Fruit fly (Drosophila melanogaster) whole organism, embryonic: ENCODE measurements around the gene RpL35.

Source experiments
- Asciz ChIP-seq: fragments of 200-800 bp; sonication (Bioruptor generic); optimal IDR thresholded peaks from 2 replicates; lab custom pipeline; 2017; ENCODE audit warnings: missing biosample characterization, mild to moderate bottlenecking, missing genetic modification characterization, missing genetic modification reagents
- Blimp-1 ChIP-seq: fragments of 200-800 bp; sonication (Bioruptor generic); optimal IDR thresholded peaks from 3 replicates; lab custom pipeline; 2018; ENCODE audit warnings: missing biosample characterization, missing genetic modification characterization, mild to moderate bottlenecking, moderate library complexity, missing genetic modification reagents
- CG11247 ChIP-seq: fragments of 200-800 bp; sonication (Bioruptor generic); IDR thresholded peaks from 2 replicates; pipeline ENCODE4 v1.3.6; 2022; ENCODE audit warnings: missing biosample characterization, missing genetic modification characterization
- CG12299 ChIP-seq: fragments of 200-800 bp; sonication (Bioruptor generic); optimal IDR thresholded peaks from 2 replicates; lab custom pipeline; 2018; ENCODE audit warnings: missing biosample characterization, mild to moderate bottlenecking, missing genetic modification characterization
- CG12391 ChIP-seq: fragments of 200-800 bp; sonication (Bioruptor generic); optimal IDR thresholded peaks from 3 replicates; lab custom pipeline; 2018; ENCODE audit warnings: missing biosample characterization, mild to moderate bottlenecking, missing genetic modification characterization, moderate library complexity
- CG13624 ChIP-seq: fragments of 200-800 bp; sonication (Bioruptor generic); optimal IDR thresholded peaks from 2 replicates; lab custom pipeline; 2016; ENCODE audit warnings: missing biosample characterization, missing genetic modification characterization
- CG14667 ChIP-seq: fragments of 200-800 bp; sonication (Bioruptor generic); IDR thresholded peaks from 2 replicates; pipeline ENCODE4 v1.3.6; 2022; ENCODE audit warnings: missing biosample characterization, missing genetic modification characterization
- CG17361 ChIP-seq: fragments of 200-800 bp; sonication (Bioruptor generic); IDR thresholded peaks from 3 replicates; pipeline ENCODE4 v1.3.6; 2022; ENCODE audit warnings: missing biosample characterization, missing genetic modification characterization
- CG31365 ChIP-seq: fragments of 200-800 bp; sonication (Bioruptor generic); optimal IDR thresholded peaks from 2 replicates; lab custom pipeline; 2018; ENCODE audit warnings: missing biosample characterization, mild to moderate bottlenecking, missing genetic modification characterization
- CG32772 ChIP-seq: fragments of 200-800 bp; sonication (Bioruptor generic); IDR thresholded peaks from 2 replicates; pipeline ENCODE4 v1.3.6; 2022; ENCODE audit warnings: missing biosample characterization, missing genetic modification characterization
- CG4328 ChIP-seq: fragments of 200-800 bp; sonication (Bioruptor generic); optimal IDR thresholded peaks from 3 replicates; lab custom pipeline; 2017; ENCODE audit warnings: missing biosample characterization, missing genetic modification reagents, missing genetic modification characterization
- CG43689 ChIP-seq: fragments of 200-800 bp; sonication (Bioruptor generic); IDR thresholded peaks from 2 replicates; pipeline ENCODE4 v1.3.6; 2022; ENCODE audit warnings: missing biosample characterization, missing genetic modification characterization
- CG4424 ChIP-seq: fragments of 200-800 bp; sonication (Bioruptor generic); optimal IDR thresholded peaks from 3 replicates; lab custom pipeline; 2016; ENCODE audit warnings: missing biosample characterization, missing genetic modification characterization
- CG4820 ChIP-seq: fragments of 200-800 bp; sonication (Bioruptor generic); optimal IDR thresholded peaks from 3 replicates; lab custom pipeline; 2016; ENCODE audit warnings: missing biosample characterization, missing genetic modification characterization
- CG4854 ChIP-seq: fragments of 200-800 bp; sonication (Bioruptor generic); optimal IDR thresholded peaks from 2 replicates; lab custom pipeline; 2016; ENCODE audit warnings: missing biosample characterization, missing genetic modification characterization, inconsistent platforms
- CG6175 ChIP-seq: fragments of 200-800 bp; sonication (Bioruptor generic); IDR thresholded peaks from 3 replicates; pipeline ENCODE4 v1.3.6; 2022; ENCODE audit warnings: missing biosample characterization, missing genetic modification characterization
- CG8281 ChIP-seq: fragments of 200-800 bp; sonication (Bioruptor generic); optimal IDR thresholded peaks from 2 replicates; lab custom pipeline; 2018; ENCODE audit warnings: missing biosample characterization, mild to moderate bottlenecking, missing genetic modification characterization, moderate library complexity
- CG9437 ChIP-seq: fragments of 200-800 bp; sonication (Bioruptor generic); optimal IDR thresholded peaks from 2 replicates; lab custom pipeline; 2018; ENCODE audit warnings: missing biosample characterization, mild to moderate bottlenecking, missing genetic modification characterization
- CG9876 ChIP-seq: fragments of 200-800 bp; sonication (Bioruptor generic); optimal IDR thresholded peaks from 2 replicates; lab custom pipeline; 2016; ENCODE audit warnings: missing biosample characterization, missing genetic modification characterization
- Doc2 ChIP-seq: fragments of 200-800 bp; sonication (Bioruptor generic); IDR thresholded peaks from 2 replicates; pipeline ENCODE4 v1.3.6; 2022; ENCODE audit warnings: missing biosample characterization, missing genetic modification characterization
- Dref ChIP-seq: fragments of 200-800 bp; sonication (Bioruptor generic); IDR thresholded peaks from 2 replicates; pipeline ENCODE4 v1.3.6; 2022; ENCODE audit warnings: missing biosample characterization, missing genetic modification characterization
- E2f2 ChIP-seq: fragments of 200-800 bp; sonication (Bioruptor generic); IDR thresholded peaks from 2 replicates; pipeline ENCODE4 v1.3.6; 2022; ENCODE audit warnings: missing biosample characterization, missing genetic modification characterization
- Hr39 ChIP-seq: fragments of >200 bp; optimal IDR thresholded peaks from 2 replicates; lab custom pipeline; 2017
- Lpt ChIP-seq: fragments of >200 bp; optimal IDR thresholded peaks from 2 replicates; lab custom pipeline; 2018; ENCODE audit warnings: missing biosample characterization, missing genetic modification characterization
- Mad ChIP-seq: fragments of 200-800 bp; sonication (Bioruptor generic); optimal IDR thresholded peaks from 2 replicates; lab custom pipeline; 2016; ENCODE audit warnings: missing biosample characterization, missing genetic modification characterization
- Rx ChIP-seq: fragments of 200-800 bp; sonication (Bioruptor generic); IDR thresholded peaks from 2 replicates; pipeline ENCODE4 v1.3.6; 2022; ENCODE audit warnings: missing biosample characterization, missing genetic modification characterization
- Sin3A ChIP-seq: fragments of >200 bp; optimal IDR thresholded peaks from 2 replicates; lab custom pipeline; 2018
- ap ChIP-seq: fragments of 200-800 bp; sonication (Bioruptor generic); IDR thresholded peaks from 2 replicates; pipeline ENCODE4 v1.3.6; 2022; ENCODE audit warnings: missing biosample characterization, missing genetic modification characterization
- ash1 ChIP-seq: fragments of 200-800 bp; sonication (Bioruptor generic); optimal IDR thresholded peaks from 2 replicates; lab custom pipeline; 2018; ENCODE audit warnings: missing biosample characterization, mild to moderate bottlenecking, missing genetic modification characterization
- bcd ChIP-seq: fragments of 200-800 bp; sonication (Bioruptor generic); optimal IDR thresholded peaks from 2 replicates; lab custom pipeline; 2017; ENCODE audit warnings: missing biosample characterization, mild to moderate bottlenecking, missing genetic modification characterization
- danr ChIP-seq: fragments of 200-800 bp; sonication (Bioruptor generic); IDR thresholded peaks from 2 replicates; pipeline ENCODE4 v1.3.6; 2022; ENCODE audit warnings: missing biosample characterization, missing genetic modification characterization
- fd64A ChIP-seq: fragments of 200-800 bp; sonication (Bioruptor generic); optimal IDR thresholded peaks from 3 replicates; lab custom pipeline; 2018; ENCODE audit warnings: missing biosample characterization, mild to moderate bottlenecking, missing genetic modification characterization
- her ChIP-seq: fragments of 200-800 bp; sonication (Bioruptor generic); optimal IDR thresholded peaks from 2 replicates; lab custom pipeline; 2016; ENCODE audit warnings: missing biosample characterization, missing genetic modification characterization
- hth ChIP-seq: fragments of >200 bp; optimal IDR thresholded peaks from 2 replicates; lab custom pipeline; 2017; ENCODE audit warnings: inconsistent platforms
- ken ChIP-seq: fragments of 200-800 bp; sonication (Bioruptor generic); IDR thresholded peaks from 3 replicates; pipeline ENCODE4 v1.3.6; 2022; ENCODE audit warnings: missing biosample characterization, missing genetic modification characterization
- luna ChIP-seq: fragments of 200-800 bp; sonication (Bioruptor generic); optimal IDR thresholded peaks from 2 replicates; lab custom pipeline; 2016; ENCODE audit warnings: missing biosample characterization, missing genetic modification characterization
- maf-S ChIP-seq: fragments of 200-800 bp; sonication (Bioruptor generic); optimal IDR thresholded peaks from 2 replicates; lab custom pipeline; 2016; ENCODE audit warnings: missing biosample characterization, missing genetic modification characterization
- mld ChIP-seq: fragments of 200-800 bp; sonication (Bioruptor generic); IDR thresholded peaks from 3 replicates; pipeline ENCODE4 v1.3.6; 2022; ENCODE audit warnings: missing biosample characterization, missing genetic modification characterization; ENCODE audit not compliant: partially characterized antibody
- nerfin-2 ChIP-seq: fragments of 200-800 bp; sonication (Bioruptor generic); IDR thresholded peaks from 2 replicates; pipeline ENCODE4 v1.3.6; 2022; ENCODE audit warnings: missing biosample characterization, missing genetic modification characterization; ENCODE audit not compliant: partially characterized antibody
- rib ChIP-seq: fragments of 200-800 bp; sonication (Bioruptor generic); IDR thresholded peaks from 2 replicates; pipeline ENCODE4 v1.3.6; 2022; ENCODE audit warnings: missing biosample characterization, missing genetic modification characterization
- seq ChIP-seq: fragments of 200-800 bp; sonication (Bioruptor generic); IDR thresholded peaks from 2 replicates; pipeline ENCODE4 v1.3.6; 2022; ENCODE audit warnings: missing biosample characterization, missing genetic modification characterization
- shn ChIP-seq: fragments of 200-800 bp; sonication (Bioruptor generic); optimal IDR thresholded peaks from 3 replicates; lab custom pipeline; 2016; ENCODE audit warnings: missing biosample characterization, missing genetic modification characterization
- sima ChIP-seq: fragments of 200-800 bp; sonication (Bioruptor generic); optimal IDR thresholded peaks from 2 replicates; lab custom pipeline; 2016; ENCODE audit warnings: missing biosample characterization, missing genetic modification characterization
- tap ChIP-seq: fragments of 200-800 bp; optimal IDR thresholded peaks from 3 replicates; lab custom pipeline; 2019; ENCODE audit warnings: missing biosample characterization, mild to moderate bottlenecking, missing genetic modification characterization, moderate library complexity
- tin ChIP-seq: fragments of 200-800 bp; sonication (Bioruptor generic); optimal IDR thresholded peaks from 3 replicates; lab custom pipeline; 2016; ENCODE audit warnings: missing biosample characterization, missing genetic modification characterization
- tx ChIP-seq: fragments of 200-800 bp; sonication (Bioruptor generic); optimal IDR thresholded peaks from 2 replicates; lab custom pipeline; 2016; ENCODE audit warnings: missing biosample characterization, missing genetic modification characterization
- vfl ChIP-seq: fragments of 200-800 bp; sonication (Bioruptor generic); optimal IDR thresholded peaks from 2 replicates; lab custom pipeline; 2016; ENCODE audit warnings: missing biosample characterization, missing genetic modification characterization
- vnd ChIP-seq: fragments of 200-800 bp; sonication (Bioruptor generic); IDR thresholded peaks from 3 replicates; pipeline ENCODE4 v1.3.6; 2022; ENCODE audit warnings: missing biosample characterization, missing genetic modification characterization; ENCODE audit not compliant: partially characterized antibody
- wdn ChIP-seq: fragments of 200-800 bp; sonication (Bioruptor generic); IDR thresholded peaks from 2 replicates; pipeline ENCODE4 v1.3.6; 2022; ENCODE audit warnings: missing biosample characterization, missing genetic modification characterization
- wor ChIP-seq: fragments of 200-800 bp; sonication (Bioruptor generic); IDR thresholded peaks from 2 replicates; pipeline ENCODE4 v1.3.6; 2022; ENCODE audit warnings: missing biosample characterization, missing genetic modification characterization
- zfh1 ChIP-seq: fragments of 200-800 bp; sonication (Bioruptor generic); IDR thresholded peaks from 3 replicates; pipeline ENCODE4 v1.3.6; 2022; ENCODE audit warnings: missing biosample characterization, missing genetic modification characterization
- zfh2 ChIP-seq: fragments of 200-800 bp; sonication (Bioruptor generic); optimal IDR thresholded peaks from 2 replicates; lab custom pipeline; 2016; ENCODE audit warnings: missing biosample characterization, missing genetic modification characterization

Gene RpL35

dm6 chrX:5672243-5673051 lies at the start of gene RpL35:
Gene RpL35 (plus strand): TSS chrX:5672401.
- TF ChIP-seq fd64A (GFP tag; lab: Kevin White, UChicago), result peak; percentile 50
- TF ChIP-seq CG4854 (GFP tag; lab: Kevin White, UChicago), result peak; percentile 29
- peak; percentile 60 for TF ChIP-seq Dref (GFP tag; lab: Robert Waterston, UW)
- no peak for TF ChIP-seq CG17361 (GFP tag; lab: Robert Waterston, UW)
- TF ChIP-seq wor (GFP tag; lab: Robert Waterston, UW), result no peak
- peak; percentile 39 for TF ChIP-seq CG31365
- TF ChIP-seq her (GFP tag; lab: Kevin White, UChicago), result peak; percentile 50
- no peak for TF ChIP-seq CG12299 (tag; lab: Kevin White, UChicago)
- no peak for TF ChIP-seq mld (GFP tag; lab: Robert Waterston, UW)
- no peak for TF ChIP-seq CG32772
- no peak for TF ChIP-seq rib (GFP tag; lab: Robert Waterston, UW)
- TF ChIP-seq sima, result no peak
- no peak for TF ChIP-seq CG6175
- no peak for TF ChIP-seq CG4820 (GFP tag; lab: Kevin White, UChicago)
- peak; percentile 27; the same call in 1 of the 2 replicates for TF ChIP-seq CG11247 (GFP tag; lab: Robert Waterston, UW)
- peak; percentile 38 for TF ChIP-seq CG12391 (tag; lab: Kevin White, UChicago)
- peak; percentile 47; the same call in 1 of the 3 replicates for TF ChIP-seq zfh1 (GFP tag; lab: Robert Waterston, UW)
- TF ChIP-seq vnd (GFP tag; lab: Robert Waterston, UW), result peak; percentile 38; the same call in 1 of the 3 replicates
- TF ChIP-seq Blimp-1 (GFP tag; lab: Kevin White, UChicago), result peak; percentile 23
- no peak for TF ChIP-seq tx (GFP tag; lab: Kevin White, UChicago)
- TF ChIP-seq wdn, result 0 out of 2 replicates have a peak, but pooled peaks have one; percentile 19
- TF ChIP-seq CG4328, result peak; percentile 27
- no peak for TF ChIP-seq hth (lab: Kevin White, UChicago)
- TF ChIP-seq danr (GFP tag; lab: Robert Waterston, UW), result no peak
- no peak for TF ChIP-seq Mad (GFP tag; lab: Kevin White, UChicago)
- TF ChIP-seq Hr39, result no peak
- no peak for TF ChIP-seq seq
- TF ChIP-seq Doc2 (GFP tag; lab: Robert Waterston, UW), result no peak
- no peak for TF ChIP-seq CG9876 (GFP tag; lab: Kevin White, UChicago)
- TF ChIP-seq vfl, result peak; percentile 11
- no peak for TF ChIP-seq ap (GFP tag; lab: Robert Waterston, UW)
- TF ChIP-seq ash1 (GFP tag; lab: Kevin White, UChicago), result peak; percentile 10
- no peak for TF ChIP-seq CG9437
- peak; percentile 21 for TF ChIP-seq bcd
- no peak; the same call in 2 of the 3 replicates for TF ChIP-seq ken (GFP tag; lab: Robert Waterston, UW)
- no peak for TF ChIP-seq CG43689 (GFP tag; lab: Robert Waterston, UW)
- no peak for TF ChIP-seq Lpt (GFP tag; lab: Kevin White, UChicago)
- no peak for TF ChIP-seq tap (tag; lab: Kevin White, UChicago)
- TF ChIP-seq zfh2 (GFP tag; lab: Kevin White, UChicago), result peak; percentile 13
- TF ChIP-seq Rx (GFP tag; lab: Robert Waterston, UW), result no peak
- TF ChIP-seq shn, result no peak
- no peak for TF ChIP-seq luna (GFP tag; lab: Kevin White, UChicago)
- peak; percentile 12 for TF ChIP-seq CG4424 (GFP tag; lab: Kevin White, UChicago)
- no peak for TF ChIP-seq CG14667
- no peak for TF ChIP-seq CG8281 (tag; lab: Kevin White, UChicago)
- no peak for TF ChIP-seq nerfin-2 (GFP tag; lab: Robert Waterston, UW)
- TF ChIP-seq CG13624 (GFP tag; lab: Kevin White, UChicago), result peak; percentile 47
- peak; percentile 54 for TF ChIP-seq Asciz (GFP tag; lab: Kevin White, UChicago)
- TF ChIP-seq tin (GFP tag; lab: Kevin White, UChicago), result no peak
- peak; percentile 73 for TF ChIP-seq Sin3A (lab: Kevin White, UChicago)
- TF ChIP-seq E2f2, result peak; percentile 41
- no peak for TF ChIP-seq maf-S (GFP tag; lab: Kevin White, UChicago)
